Worm (Caenorhabditis elegans): ENCODE measurements around the gene F38B6.6.

Gene F38B6.6

ce11 chrX:6689985-6690384, at the start of gene F38B6.6:
F38B6.6 (minus strand) TSS chrX:6690085.
- TF ChIP-seq Y79H2A.3 (GFP tag; conservative IDR thresholded peaks at IDR 0.05) (no peak), B0019.2 (GFP tag; conservative IDR thresholded peaks at IDR 0.05) (no peak), cebp-2 (GFP tag; IDR thresholded peaks at IDR 0.05) (no peak), dpl-1 (GFP tag; optimal IDR thresholded peaks at IDR 0.05) (no peak), mxl-1 (tag; optimal IDR thresholded peaks at IDR 0.05) (no peak), F23B12.7 (tag; optimal IDR thresholded peaks at IDR 0.05; ENCODE audit: insufficient read depth) (no peak), lin-40 (tag; optimal IDR thresholded peaks at IDR 0.05) (no peak), F57C9.4 (tag; optimal IDR thresholded peaks at IDR 0.05) (no peak), repo-1 (tag; optimal IDR thresholded peaks at IDR 0.05) (no peak), hlh-12 (tag; optimal IDR thresholded peaks at IDR 0.05) (no peak), tlf-1 (GFP tag; optimal IDR thresholded peaks at IDR 0.05) (no peak), madf-8 (GFP tag; conservative IDR thresholded peaks at IDR 0.05) (no peak), unc-62 (GFP tag; optimal IDR thresholded peaks at IDR 0.05) (no peak), ceh-91 (GFP tag; IDR thresholded peaks at IDR 0.05) (no peak), Y53F4B.3 (GFP tag; IDR thresholded peaks at IDR 0.05) (no peak), mcd-1 (GFP tag; IDR thresholded peaks at IDR 0.05) (no peak), B0035.1 (tag; optimal IDR thresholded peaks at IDR 0.05) (no peak), unc-130 (GFP tag; optimal IDR thresholded peaks at IDR 0.05) (no peak), fkh-3 (tag; optimal IDR thresholded peaks at IDR 0.05) (no peak)

- no peak for TF ChIP-seq T26A5.8 (tag; optimal IDR thresholded peaks at IDR 0.05)
- TF ChIP-seq zfh-2 (GFP tag; conservative IDR thresholded peaks at IDR 0.05), result no peak
- no peak for TF ChIP-seq Y56A3A.18 (GFP tag; IDR thresholded peaks at IDR 0.05)
- no peak for TF ChIP-seq die-1 (tag; optimal IDR thresholded peaks at IDR 0.05)
- no peak for TF ChIP-seq B0261.1 (tag; optimal IDR thresholded peaks at IDR 0.05)
- peak; percentile 5 for TF ChIP-seq repo-1 (tag; optimal IDR thresholded peaks at IDR 0.05)
- TF ChIP-seq cebp-1 (GFP tag; IDR thresholded peaks at IDR 0.05), result no peak
- TF ChIP-seq cebp-1 (tag; optimal IDR thresholded peaks at IDR 0.05), result peak; percentile 31
- no peak for TF ChIP-seq lsy-27 (tag; optimal IDR thresholded peaks at IDR 0.05; ENCODE audit: borderline replicate concordance, insufficient read depth)
- no peak for TF ChIP-seq bed-2 (GFP tag; IDR thresholded peaks at IDR 0.05)
- 0 out of 2 replicates have a peak, but pooled peaks have one; percentile 51 for TF ChIP-seq F37B4.10 (GFP tag; IDR thresholded peaks at IDR 0.05)
- no peak for TF ChIP-seq snpc-3.4 (tag; optimal IDR thresholded peaks at IDR 0.05)
- no peak for TF ChIP-seq ztf-28 (GFP tag; IDR thresholded peaks at IDR 0.05)
- TF ChIP-seq egrh-3 (GFP tag; IDR thresholded peaks at IDR 0.05), result no peak
- no peak for TF ChIP-seq C17E4.6 (GFP tag; IDR thresholded peaks at IDR 0.05)
- TF ChIP-seq mxl-1 (tag; optimal IDR thresholded peaks at IDR 0.05), result no peak
- TF ChIP-seq ama-1 (optimal IDR thresholded peaks at IDR 0.05), result no peak
- TF ChIP-seq ama-1 (GFP tag; optimal IDR thresholded peaks at IDR 0.05), result no peak
- TF ChIP-seq dpff-1 (tag; optimal IDR thresholded peaks at IDR 0.05), result no peak
- TF ChIP-seq let-607 (tag; optimal IDR thresholded peaks at IDR 0.05), result no peak
- no peak for TF ChIP-seq atf-7 (tag; optimal IDR thresholded peaks at IDR 0.05)
- no peak for TF ChIP-seq ztf-6 (GFP tag; IDR thresholded peaks at IDR 0.05)
- TF ChIP-seq somi-1 (GFP tag; optimal IDR thresholded peaks at IDR 0.05), result peak; percentile 62
- TF ChIP-seq unc-130 (GFP tag; optimal IDR thresholded peaks at IDR 0.05), result no peak
- no peak for TF ChIP-seq lir-1 (GFP tag; conservative IDR thresholded peaks at IDR 0.05)
- TF ChIP-seq F55B11.4 (tag; optimal IDR thresholded peaks at IDR 0.05; ENCODE audit: borderline replicate concordance, insufficient read depth), result no peak
- no peak for TF ChIP-seq hlh-12 (tag; optimal IDR thresholded peaks at IDR 0.05)
- no peak for TF ChIP-seq F52B5.7 (tag; optimal IDR thresholded peaks at IDR 0.05)
- TF ChIP-seq dpl-1 (GFP tag; optimal IDR thresholded peaks at IDR 0.05), result no peak
- no peak for TF ChIP-seq hmg-1.2 (GFP tag; IDR thresholded peaks at IDR 0.05)
- no peak for TF ChIP-seq B0336.3 (GFP tag; IDR thresholded peaks at IDR 0.05)
- 0 out of 2 replicates have a peak, but pooled peaks have one; percentile 12 for TF ChIP-seq mcd-1 (GFP tag; IDR thresholded peaks at IDR 0.05)
- no peak for TF ChIP-seq nfya-1 (tag; optimal IDR thresholded peaks at IDR 0.05; ENCODE audit: borderline replicate concordance, insufficient read depth)
These were observed 49.4 kb upstream of the F38B6.6 start for ce11 chrX:6739034-6740008.

All from whole organism, young adult.